Worm (Caenorhabditis elegans): ENCODE results near the gene dlc-3.

Gene dlc-3

ce11 chrIV:16410078-16410636 is 21.9 kb upstream of the dlc-3 start:
- TF ChIP-seq vab-7 (GFP tag; IDR thresholded peaks at IDR 0.05) (no peak), fos-1 (tag; optimal IDR thresholded peaks at IDR 0.05) (no peak), Y5F2A.4 (GFP tag; optimal IDR thresholded peaks at IDR 0.05) (no peak)

DNA sequence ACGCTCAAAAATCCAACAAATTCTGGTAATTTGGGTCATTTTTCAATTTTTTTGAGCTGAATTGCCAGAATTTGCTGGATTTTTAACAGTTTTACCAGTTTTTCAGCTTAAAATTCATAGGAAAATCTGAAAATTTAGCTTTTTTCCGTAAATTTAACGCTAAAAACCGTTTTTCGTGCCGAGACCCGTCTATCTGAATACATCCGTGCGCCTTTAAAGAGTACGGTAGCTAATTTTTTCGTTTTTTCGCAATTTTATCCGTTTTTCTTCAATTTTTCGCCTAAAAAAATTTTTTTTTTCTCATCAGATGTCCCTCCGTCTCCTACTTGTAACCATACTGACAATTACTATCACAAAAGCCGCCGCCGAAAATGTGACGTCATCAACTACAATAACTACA is 20.3 kb upstream of the dlc-3 start, which contains the start of gene Y65A5A.2:
Gene Y65A5A.2 (plus strand): TSS at position 308 of the 400 bp plus-strand sequence.
- 0 out of 2 replicates have a peak, but pooled peaks have one; percentile 47 for TF ChIP-seq snpc-1.2 (GFP tag; IDR thresholded peaks at IDR 0.05)
- TF ChIP-seq nhr-25 (tag; optimal IDR thresholded peaks at IDR 0.05; ENCODE audit: borderline replicate concordance, insufficient read depth), result no peak
- TF ChIP-seq madf-5 (GFP tag; IDR thresholded peaks at IDR 0.05), result no peak

DNA sequence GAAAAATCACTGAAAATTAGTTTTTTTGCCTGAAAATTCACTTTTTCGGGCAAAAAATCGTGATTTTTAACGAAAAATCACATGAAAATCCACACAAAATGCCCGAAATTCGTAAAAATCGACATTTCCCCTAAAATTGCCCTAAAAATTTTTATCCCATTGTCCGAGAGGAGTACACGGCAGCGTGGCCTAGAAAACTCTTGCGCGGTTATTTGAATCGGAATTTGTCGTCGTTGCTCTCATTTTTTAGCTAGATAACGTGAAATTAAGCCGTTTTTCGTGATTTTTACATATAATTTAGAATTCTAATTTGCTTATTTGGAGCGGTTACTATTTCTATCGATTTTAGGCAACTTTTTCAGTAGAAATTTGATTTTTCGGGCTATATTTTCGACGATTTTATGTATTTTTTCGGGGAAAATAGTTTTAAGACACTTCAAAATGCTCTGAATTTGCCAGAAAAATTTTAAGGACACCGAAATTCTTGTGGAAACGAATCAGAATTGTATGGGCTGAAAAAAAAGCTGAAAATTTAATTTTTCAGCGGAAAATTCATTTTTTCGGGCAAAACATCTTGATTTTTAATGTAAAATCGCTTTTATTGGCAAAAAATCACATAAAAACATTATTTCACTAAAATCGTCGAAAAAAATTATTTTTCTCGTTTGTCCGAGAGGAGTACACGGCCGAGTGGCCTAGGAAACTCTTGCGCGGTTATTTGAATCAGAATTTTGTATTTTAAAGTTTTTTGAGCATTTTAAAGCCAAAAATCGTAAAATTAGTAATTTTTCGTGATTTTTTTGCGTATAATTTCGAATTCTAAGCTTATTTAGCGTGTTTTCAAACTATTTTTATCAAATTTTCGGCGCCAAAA is 16.7 kb upstream of the dlc-3 start:
- no peak for TF ChIP-seq arid-1 (GFP tag; conservative IDR thresholded peaks at IDR 0.05)
- TF ChIP-seq duxl-1 (tag; optimal IDR thresholded peaks at IDR 0.05; ENCODE audit: poor library complexity), result peak; percentile 86
- TF ChIP-seq lin-15B (tag; optimal IDR thresholded peaks at IDR 0.05), result no peak
- TF ChIP-seq egl-27 (tag; optimal IDR thresholded peaks at IDR 0.05), result no peak
- TF ChIP-seq jun-1 (tag; optimal IDR thresholded peaks at IDR 0.05), result no peak
- TF ChIP-seq tra-1 (GFP tag; IDR thresholded peaks at IDR 0.05), result peak; percentile 78
- TF ChIP-seq madf-5 (GFP tag; IDR thresholded peaks at IDR 0.05), result no peak
- TF ChIP-seq dve-1 (tag; optimal IDR thresholded peaks at IDR 0.05; ENCODE audit: insufficient read depth), result peak; percentile 51
- TF ChIP-seq unc-39 (tag; optimal IDR thresholded peaks at IDR 0.05), result no peak
- no peak for TF ChIP-seq T20F7.1 (GFP tag; optimal IDR thresholded peaks at IDR 0.05)
- TF ChIP-seq nhr-28 (tag; optimal IDR thresholded peaks at IDR 0.05), result peak; percentile 18
- TF ChIP-seq nhr-76 (tag; optimal IDR thresholded peaks at IDR 0.05), result no peak
- peak; percentile 24; the same call in 1 of the 2 replicates for TF ChIP-seq vab-7 (GFP tag; IDR thresholded peaks at IDR 0.05)
- TF ChIP-seq spr-1 (tag; optimal IDR thresholded peaks at IDR 0.05), result no peak
- no peak for TF ChIP-seq nhr-41 (GFP tag; IDR thresholded peaks at IDR 0.05)
- TF ChIP-seq lin-38 (GFP tag; IDR thresholded peaks at IDR 0.05), result peak; percentile 76
- TF ChIP-seq saeg-2 (GFP tag; IDR thresholded peaks at IDR 0.05), result no peak
- TF ChIP-seq skn-1 (tag; optimal IDR thresholded peaks at IDR 0.05), result no peak
- TF ChIP-seq daf-16 (GFP tag; optimal IDR thresholded peaks at IDR 0.05), result no peak
- TF ChIP-seq daf-16 (tag; optimal IDR thresholded peaks at IDR 0.05), result no peak
- no peak for TF ChIP-seq nhr-25 (tag; optimal IDR thresholded peaks at IDR 0.05; ENCODE audit: borderline replicate concordance, insufficient read depth)
- no peak for TF ChIP-seq ceh-28 (tag; optimal IDR thresholded peaks at IDR 0.05)
- no peak for TF ChIP-seq zip-11 (GFP tag; IDR thresholded peaks at IDR 0.05)
- no peak for TF ChIP-seq fkh-10 (GFP tag; optimal IDR thresholded peaks at IDR 0.05)
- TF ChIP-seq Y5F2A.4 (GFP tag; optimal IDR thresholded peaks at IDR 0.05), result no peak
- peak; percentile 96 for TF ChIP-seq snpc-1.2 (GFP tag; IDR thresholded peaks at IDR 0.05)
- peak; percentile 50; the same call in 1 of the 2 replicates for TF ChIP-seq D1046.2 (GFP tag; IDR thresholded peaks at IDR 0.05)
- TF ChIP-seq F26F4.8 (GFP tag; conservative IDR thresholded peaks at IDR 0.05), result no peak
- peak; percentile 18 for TF ChIP-seq gei-8 (GFP tag; optimal IDR thresholded peaks at IDR 0.05)
- TF ChIP-seq F37D6.2 (tag; optimal IDR thresholded peaks at IDR 0.05), result peak; percentile 32
- peak in 1 of 2 experiments; percentile 75 for TF ChIP-seq lsy-2 (tag; optimal IDR thresholded peaks at IDR 0.05)
- no peak for TF ChIP-seq unc-62 (GFP tag; optimal IDR thresholded peaks at IDR 0.05 in 1 of 2)
- TF ChIP-seq unc-62 (tag; optimal IDR thresholded peaks at IDR 0.05), result no peak
- TF ChIP-seq daf-8 (GFP tag; IDR thresholded peaks at IDR 0.05), result no peak
- 0 out of 2 replicates have a peak, but pooled peaks have one; percentile 56 for TF ChIP-seq ceh-44 (GFP tag; IDR thresholded peaks at IDR 0.05)
- no peak for TF ChIP-seq Y105C5A.15 (GFP tag; IDR thresholded peaks at IDR 0.05)
- peak; percentile 60 for TF ChIP-seq T26A8.4 (GFP tag; IDR thresholded peaks at IDR 0.05)
- TF ChIP-seq aly-2 (tag; optimal IDR thresholded peaks at IDR 0.05), result no peak
- TF ChIP-seq sdz-12 (GFP tag; optimal IDR thresholded peaks at IDR 0.05), result peak; percentile 89
- no peak for TF ChIP-seq ceh-82 (tag; optimal IDR thresholded peaks at IDR 0.05)
- TF ChIP-seq mep-1 (tag; optimal IDR thresholded peaks at IDR 0.05), result peak; percentile 31
- TF ChIP-seq egl-43 (GFP tag; IDR thresholded peaks at IDR 0.05), result no peak
- 0 out of 2 replicates have a peak, but pooled peaks have one; percentile 63 for TF ChIP-seq tag-97 (GFP tag; IDR thresholded peaks at IDR 0.05)

Measured in whole organism, L4 larva.